Fruit fly (Drosophila melanogaster) whole organism: Measurements from ENCODE around the gene CG32117.

Experiments used
- CG8478 ChIP-seq: fragments of >200 bp; optimal IDR thresholded peaks from 2 replicates; lab custom pipeline; 2018; ENCODE audit warnings: inconsistent platforms
- Dll ChIP-seq: fragments of >200 bp; optimal IDR thresholded peaks from 2 replicates; lab custom pipeline; 2017
- pan ChIP-seq: fragments of >200 bp; optimal IDR thresholded peaks from 2 replicates; lab custom pipeline; 2017
- psq ChIP-seq: fragments of >200 bp; optimal IDR thresholded peaks from 2 replicates; lab custom pipeline; 2017
- usp ChIP-seq: fragments of >200 bp; optimal IDR thresholded peaks from 2 replicates; lab custom pipeline; 2017; ENCODE audit warnings: missing biosample characterization, missing genetic modification characterization, mixed read lengths

dm6 chr3L:12857553-12858122 lies 45.9 kb downstream of the CG32117 start:
- TF ChIP-seq pan (lab: Kevin White, UChicago) (no peak), psq (lab: Kevin White, UChicago) (no peak), usp (GFP tag; lab: Kevin White, UChicago) (no peak), Dll (no peak), CG8478 (lab: Kevin White, UChicago) (no peak)
